Fruit fly (Drosophila melanogaster): ENCODE measurements around the gene disco-r.
A peak's percentile ranks its signal among the peaks of the same experiment; 100 is the strongest.

The disco-r gene

DNA sequence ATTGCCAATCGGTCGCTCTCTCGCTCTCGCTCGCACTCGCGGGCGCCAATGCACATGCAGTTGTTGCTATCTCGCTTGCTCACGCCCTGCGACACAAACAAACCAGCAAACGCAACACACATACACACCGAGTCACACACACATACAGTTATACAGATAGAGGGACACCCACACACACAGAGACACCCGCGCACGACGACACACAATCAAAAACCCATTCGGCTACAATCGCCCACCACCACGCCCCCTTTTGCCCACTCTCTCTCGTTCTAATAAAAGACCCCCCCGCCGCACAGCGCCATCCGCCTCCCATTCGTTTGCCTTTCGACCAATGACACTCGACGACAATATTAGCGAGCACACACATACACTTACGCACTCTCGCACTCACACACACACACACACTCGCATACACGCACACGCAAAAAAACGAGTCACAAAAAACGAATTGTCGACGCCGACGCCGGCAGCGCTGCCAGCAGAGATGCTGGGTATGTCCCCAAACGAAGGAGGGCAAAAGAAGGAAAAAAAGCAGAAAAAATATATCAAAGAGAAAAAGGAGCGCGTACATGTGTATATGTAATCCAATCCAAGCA, 1.0 kb downstream of the disco-r start (continued):
- TF ChIP-seq da (GFP tag; optimal IDR thresholded peaks at IDR 0.05) = no peak
- TF ChIP-seq CG13424 (tag; optimal IDR thresholded peaks at IDR 0.05) = no peak
- TF ChIP-seq Aef1 (GFP tag; IDR thresholded peaks at IDR 0.05) = peak; percentile 62
- TF ChIP-seq CG6791 (GFP tag; IDR thresholded peaks at IDR 0.05; ENCODE audit: partially characterized antibody) = no peak
- TF ChIP-seq zfh2 (GFP tag; optimal IDR thresholded peaks at IDR 0.05) = no peak
- no peak for TF ChIP-seq Dip2 (GFP tag; IDR thresholded peaks at IDR 0.05)
- TF ChIP-seq pfk (GFP tag; optimal IDR thresholded peaks at IDR 0.05) = no peak
- no peak for TF ChIP-seq Camta (GFP tag; optimal IDR thresholded peaks at IDR 0.05)
- no peak for TF ChIP-seq pb (GFP tag; optimal IDR thresholded peaks at IDR 0.05)
- TF ChIP-seq CG18619 (GFP tag; optimal IDR thresholded peaks at IDR 0.05) = no peak
- no peak for TF ChIP-seq sisA (GFP tag; IDR thresholded peaks at IDR 0.05)
- TF ChIP-seq pan (optimal IDR thresholded peaks at IDR 0.05) = no peak
- no peak for TF ChIP-seq pan (GFP tag; optimal IDR thresholded peaks at IDR 0.05 in 1 of 2, IDR thresholded peaks at IDR 0.05 in 1 of 2)
- no peak for TF ChIP-seq CG12659 (GFP tag; optimal IDR thresholded peaks at IDR 0.05)
- no peak for TF ChIP-seq CG17612 (GFP tag; IDR thresholded peaks at IDR 0.05)
- TF ChIP-seq CG30431 (GFP tag; optimal IDR thresholded peaks at IDR 0.05) = no peak
- no peak for TF ChIP-seq crp (GFP tag; optimal IDR thresholded peaks at IDR 0.05)
- no peak for TF ChIP-seq Myb (GFP tag; optimal IDR thresholded peaks at IDR 0.05)
- no peak for TF ChIP-seq en (GFP tag; optimal IDR thresholded peaks at IDR 0.05)
- no peak for TF ChIP-seq CG15696 (tag; optimal IDR thresholded peaks at IDR 0.05)
- TF ChIP-seq Sox100B (GFP tag; optimal IDR thresholded peaks at IDR 0.05) = no peak
- no peak for TF ChIP-seq HLH4C (GFP tag; IDR thresholded peaks at IDR 0.05; ENCODE audit: partially characterized antibody)
- TF ChIP-seq ham (GFP tag; IDR thresholded peaks at IDR 0.05) = no peak
- TF ChIP-seq CG8290 (GFP tag; optimal IDR thresholded peaks at IDR 0.05) = no peak
- no peak for TF ChIP-seq CG8290 (tag; optimal IDR thresholded peaks at IDR 0.05)
- no peak for TF ChIP-seq CG7372 (GFP tag; IDR thresholded peaks at IDR 0.05)
- no peak for TF ChIP-seq hth (optimal IDR thresholded peaks at IDR 0.05)
- peak; percentile 97 for TF ChIP-seq CG8478 (optimal IDR thresholded peaks at IDR 0.05)
- TF ChIP-seq peb (GFP tag; IDR thresholded peaks at IDR 0.05) = no peak
- TF ChIP-seq lola (GFP tag; optimal IDR thresholded peaks at IDR 0.05) = no peak
- TF ChIP-seq CG1024 (GFP tag; IDR thresholded peaks at IDR 0.05) = no peak
- peak; percentile 98 for TF ChIP-seq Nf-YB (GFP tag; optimal IDR thresholded peaks at IDR 0.05)
- TF ChIP-seq HLH54F (GFP tag; optimal IDR thresholded peaks at IDR 0.05) = no peak
- TF ChIP-seq Adf1 (GFP tag; IDR thresholded peaks at IDR 0.05) = peak; percentile 94
- no peak for TF ChIP-seq CG13296 (GFP tag; optimal IDR thresholded peaks at IDR 0.05)
- no peak for TF ChIP-seq Oaz (GFP tag; IDR thresholded peaks at IDR 0.05)
- no peak for TF ChIP-seq CG3995 (GFP tag; optimal IDR thresholded peaks at IDR 0.05)
- TF ChIP-seq lbe (GFP tag; optimal IDR thresholded peaks at IDR 0.05) = no peak
- no peak for TF ChIP-seq CG9797 (GFP tag; optimal IDR thresholded peaks at IDR 0.05)
- TF ChIP-seq CG2678 (tag; optimal IDR thresholded peaks at IDR 0.05) = no peak
- no peak for TF ChIP-seq pzg (GFP tag; optimal IDR thresholded peaks at IDR 0.05)
- no peak for TF ChIP-seq grn (GFP tag; optimal IDR thresholded peaks at IDR 0.05)
- no peak for TF ChIP-seq tup (GFP tag; optimal IDR thresholded peaks at IDR 0.05)
- no peak for TF ChIP-seq nom (GFP tag; optimal IDR thresholded peaks at IDR 0.05)
- TF ChIP-seq Max (GFP tag; optimal IDR thresholded peaks at IDR 0.05) = no peak
- TF ChIP-seq Lim3 (GFP tag; IDR thresholded peaks at IDR 0.05) = no peak
- TF ChIP-seq CG11398 (GFP tag; optimal IDR thresholded peaks at IDR 0.05) = no peak
- TF ChIP-seq fru (optimal IDR thresholded peaks at IDR 0.05) = no peak
- no peak for TF ChIP-seq eve (GFP tag; optimal IDR thresholded peaks at IDR 0.05)
- no peak for TF ChIP-seq nerfin-2 (GFP tag; IDR thresholded peaks at IDR 0.05; ENCODE audit: partially characterized antibody)
- TF ChIP-seq pita (GFP tag; optimal IDR thresholded peaks at IDR 0.05) = no peak
- peak; percentile 83 for TF ChIP-seq sqz (GFP tag; optimal IDR thresholded peaks at IDR 0.05)
- TF ChIP-seq CG9932 (GFP tag; IDR thresholded peaks at IDR 0.05) = no peak

Measured in whole organism, embryonic.